Worm (Caenorhabditis elegans): Measurements from ENCODE around the gene cdh-12.

Gene cdh-12

DNA sequence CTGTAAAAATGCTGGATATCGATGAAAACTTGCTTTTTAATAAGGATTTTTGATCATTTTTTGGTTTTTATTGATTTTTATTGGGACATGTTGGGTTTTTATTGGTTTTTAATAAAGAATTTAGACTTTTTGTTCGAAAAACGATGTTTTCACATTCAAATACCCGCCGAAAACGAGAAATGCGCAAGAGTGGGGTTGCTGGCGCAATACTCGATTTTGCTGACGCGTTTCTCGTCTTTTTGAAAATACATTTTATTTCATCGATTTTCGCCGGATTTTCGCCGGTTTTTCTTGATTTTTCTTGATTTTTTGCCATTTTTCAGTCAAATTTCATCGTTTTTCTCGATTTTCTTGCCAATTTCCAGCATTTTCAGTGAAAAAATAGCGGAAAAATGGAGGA lies 9.0 kb upstream of the cdh-12 start, which contains the start of gene smr-1 (continued):
- no peak for TF ChIP-seq lin-1 (GFP tag; IDR thresholded peaks at IDR 0.05)
- peak; percentile 58 for TF ChIP-seq hlh-11 (tag; optimal IDR thresholded peaks at IDR 0.05)

DNA sequence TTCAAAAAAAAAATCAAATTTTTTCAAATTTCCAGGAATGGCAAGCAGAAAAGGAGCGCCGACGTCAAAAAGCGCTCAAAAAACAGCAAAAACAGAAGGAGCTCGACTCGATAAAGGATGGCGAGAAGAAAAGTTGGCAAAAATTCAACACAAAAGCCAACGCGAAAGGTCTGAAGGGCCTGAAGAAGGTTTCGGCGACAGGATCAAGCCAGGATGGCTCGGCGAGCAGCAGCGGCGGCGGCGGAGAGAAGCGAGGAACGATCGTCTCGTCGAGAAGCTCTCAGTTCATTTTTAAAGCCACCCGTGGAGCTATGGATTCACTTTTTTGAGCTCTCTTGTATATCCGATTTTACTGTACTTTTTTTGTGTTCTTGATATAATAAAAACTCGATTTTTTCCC lies 7.0 kb upstream of the cdh-12 start:
- TF ChIP-seq set-16 (GFP tag; IDR thresholded peaks at IDR 0.05), result peak; percentile 72
- no peak for TF ChIP-seq nhr-41 (GFP tag; IDR thresholded peaks at IDR 0.05)
- TF ChIP-seq nhr-11 (tag; optimal IDR thresholded peaks at IDR 0.05), result no peak
- TF ChIP-seq aha-1 (tag), result peak; percentile 54
- no peak for TF ChIP-seq lsy-2 (tag; optimal IDR thresholded peaks at IDR 0.05)
- TF ChIP-seq spr-3 (GFP tag; optimal IDR thresholded peaks at IDR 0.05), result no peak

DNA sequence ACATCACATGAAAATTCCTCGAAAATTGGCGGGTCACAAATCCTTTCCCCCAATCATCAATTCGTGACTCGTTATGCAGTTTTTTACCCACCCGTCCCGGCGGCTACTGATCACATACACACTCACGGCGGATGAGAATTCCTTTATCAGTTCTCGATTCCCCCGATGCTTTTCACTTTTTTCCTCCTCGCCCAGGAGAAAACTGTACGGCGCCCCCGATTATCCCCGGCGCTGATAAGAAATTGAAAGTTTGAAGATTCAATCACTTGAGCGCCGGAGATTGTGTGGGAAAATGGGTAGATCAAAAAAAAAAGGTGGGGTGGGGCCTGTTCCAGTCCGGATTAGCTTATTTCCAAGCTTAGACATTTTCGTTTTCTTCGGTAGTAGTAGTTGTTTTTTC lies 4.0 kb upstream of the cdh-12 start:
- TF ChIP-seq ZK546.5 (tag; optimal IDR thresholded peaks at IDR 0.05) (no peak), D1046.2 (GFP tag; IDR thresholded peaks at IDR 0.05) (no peak), nhr-102 (tag; optimal IDR thresholded peaks at IDR 0.05) (no peak), dve-1 (tag; optimal IDR thresholded peaks at IDR 0.05; ENCODE audit: insufficient read depth) (no peak), lin-38 (GFP tag; IDR thresholded peaks at IDR 0.05) (no peak), mxl-2 (GFP tag; conservative IDR thresholded peaks at IDR 0.05) (no peak), Y75B8A.6 (GFP tag; IDR thresholded peaks at IDR 0.05) (no peak), ceh-44 (GFP tag; IDR thresholded peaks at IDR 0.05) (no peak), mxl-3 (GFP tag; optimal IDR thresholded peaks at IDR 0.05) (peak; percentile 35), dmd-9 (GFP tag; IDR thresholded peaks at IDR 0.05) (no peak), madf-9 (GFP tag; conservative IDR thresholded peaks at IDR 0.05) (no peak), nhr-48 (tag; optimal IDR thresholded peaks at IDR 0.05) (no peak), hlh-11 (tag; optimal IDR thresholded peaks at IDR 0.05) (peak; percentile 19), Y48G9A.11 (GFP tag; IDR thresholded peaks at IDR 0.05) (no peak), Y5F2A.4 (GFP tag; optimal IDR thresholded peaks at IDR 0.05) (no peak), tra-1 (GFP tag; IDR thresholded peaks at IDR 0.05) (no peak)

DNA sequence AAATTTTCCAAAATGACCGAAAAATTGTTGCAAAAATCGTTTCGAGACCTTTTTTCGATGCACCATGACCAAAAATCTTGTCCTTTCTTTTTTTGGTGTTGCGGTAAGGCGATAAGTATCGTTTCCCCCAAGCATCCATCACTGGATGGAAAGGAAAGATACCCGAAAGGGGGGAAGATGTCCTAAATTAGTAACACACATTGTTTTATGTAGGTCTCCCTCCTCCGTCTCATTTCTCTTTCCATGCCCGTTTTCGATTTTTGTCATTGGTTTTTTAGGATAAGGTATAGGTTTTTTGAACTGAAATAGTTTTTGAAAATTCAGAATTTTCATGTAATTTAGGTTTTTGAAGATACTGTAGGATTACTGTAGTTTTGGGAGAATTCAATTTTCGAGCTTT lies 2.4 kb upstream of the cdh-12 start:
- TF ChIP-seq zag-1 (tag; optimal IDR thresholded peaks at IDR 0.05), result no peak
- TF ChIP-seq ama-1 (optimal IDR thresholded peaks at IDR 0.05), result no peak
- TF ChIP-seq lin-38 (GFP tag; IDR thresholded peaks at IDR 0.05), result no peak
- no peak for TF ChIP-seq pqm-1 (tag; optimal IDR thresholded peaks at IDR 0.05)
- no peak for TF ChIP-seq ces-1 (GFP tag; optimal IDR thresholded peaks at IDR 0.05)
- no peak for TF ChIP-seq nhr-42 (GFP tag; IDR thresholded peaks at IDR 0.05)
- no peak for TF ChIP-seq dpl-1 (GFP tag; optimal IDR thresholded peaks at IDR 0.05)
- no peak for TF ChIP-seq nhr-11 (tag; optimal IDR thresholded peaks at IDR 0.05)
- TF ChIP-seq lsy-2 (tag; optimal IDR thresholded peaks at IDR 0.05), result no peak
- TF ChIP-seq saeg-2 (GFP tag; IDR thresholded peaks at IDR 0.05), result no peak
- TF ChIP-seq gei-8 (GFP tag; optimal IDR thresholded peaks at IDR 0.05), result no peak
- no peak for TF ChIP-seq mep-1 (tag; optimal IDR thresholded peaks at IDR 0.05)
- no peak for TF ChIP-seq zip-2 (tag; optimal IDR thresholded peaks at IDR 0.05)
- TF ChIP-seq F37D6.2 (tag; optimal IDR thresholded peaks at IDR 0.05), result no peak
- TF ChIP-seq snpc-1.2 (GFP tag; IDR thresholded peaks at IDR 0.05), result no peak
- no peak for TF ChIP-seq daf-19 (GFP tag; conservative IDR thresholded peaks at IDR 0.05)

DNA sequence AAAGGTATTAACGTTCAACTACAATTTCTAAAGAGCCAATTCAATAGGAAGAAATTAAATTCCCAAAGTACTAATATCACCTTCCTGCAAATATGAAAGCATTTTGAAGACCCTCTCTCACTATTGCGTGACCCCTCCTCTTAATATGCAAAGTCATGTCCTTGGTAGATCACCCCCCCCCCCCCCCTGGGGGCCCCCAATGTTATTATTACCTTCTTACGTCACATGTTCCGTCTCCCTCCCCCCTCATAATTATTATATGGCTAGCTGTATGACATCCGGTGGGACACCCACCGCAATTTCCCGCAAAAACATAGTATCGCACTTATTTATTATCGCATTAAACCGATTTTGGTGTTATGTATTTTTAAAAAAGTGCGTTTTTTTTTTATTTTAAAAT lies 10.1 kb downstream of the cdh-12 start:
- TF ChIP-seq jun-1 (tag; optimal IDR thresholded peaks at IDR 0.05) (no peak), unc-130 (GFP tag; optimal IDR thresholded peaks at IDR 0.05) (no peak), hlh-30 (tag; optimal IDR thresholded peaks at IDR 0.05; ENCODE audit: insufficient read depth) (no peak), dve-1 (tag; optimal IDR thresholded peaks at IDR 0.05; ENCODE audit: insufficient read depth) (no peak), ZK546.5 (tag; optimal IDR thresholded peaks at IDR 0.05) (no peak), Y48G9A.11 (GFP tag; IDR thresholded peaks at IDR 0.05) (no peak), Y75B8A.6 (GFP tag; IDR thresholded peaks at IDR 0.05) (no peak), ztf-11 (tag; optimal IDR thresholded peaks at IDR 0.05) (no peak), vab-7 (GFP tag; IDR thresholded peaks at IDR 0.05) (no peak), ceh-82 (tag; optimal IDR thresholded peaks at IDR 0.05) (no peak), lin-1 (GFP tag; IDR thresholded peaks at IDR 0.05) (no peak), lsy-2 (tag; optimal IDR thresholded peaks at IDR 0.05) (no peak), zag-1 (tag; optimal IDR thresholded peaks at IDR 0.05) (no peak), cey-2 (tag; optimal IDR thresholded peaks at IDR 0.05; ENCODE audit: borderline replicate concordance, insufficient read depth) (no peak), sdz-12 (GFP tag; optimal IDR thresholded peaks at IDR 0.05) (no peak), arid-1 (GFP tag; conservative IDR thresholded peaks at IDR 0.05) (no peak)

Measured in whole organism, L4 larva.